Worm (Caenorhabditis elegans) whole organism, L1 larva: ENCODE results near the gene F13C5.5.

Experiments used
- alr-1 ChIP-seq: fragments of 200-800 bp; sonication (Bioruptor generic); optimal IDR thresholded peaks from 2 replicates; lab custom pipeline; 2018; ENCODE audit warnings: borderline replicate concordance, mild to moderate bottlenecking, missing genetic modification characterization, missing compliant biosample characterization
- ces-1 ChIP-seq: fragments of 150-350 bp; optimal IDR thresholded peaks from 2 replicates; lab custom pipeline; 2014; ENCODE audit warnings: missing biosample characterization, missing genetic modification reagents, missing genetic modification characterization
- elt-2 ChIP-seq: sonication (generic microtip); optimal IDR thresholded peaks from 2 replicates; lab custom pipeline; 2016; ENCODE audit warnings: missing genetic modification characterization, mild to moderate bottlenecking, inconsistent platforms, missing compliant biosample characterization, missing genetic modification reagents
- elt-3 ChIP-seq, 6 experiments: fragments of 150-350 bp in 1 of 6; sonication (generic microtip); optimal IDR thresholded peaks; 2 replicates each; lab custom pipeline; 2017 to 2018; ENCODE audit warnings: missing biosample characterization in 6 of 6, missing genetic modification characterization in 6 of 6, inconsistent platforms in 1 of 6
- hpl-2 ChIP-seq: fragments of 150-350 bp; optimal IDR thresholded peaks from 2 replicates; lab custom pipeline; 2014; ENCODE audit warnings: missing biosample characterization, missing genetic modification reagents, missing genetic modification characterization
- lin-13 ChIP-seq: fragments of 150-350 bp; optimal IDR thresholded peaks from 2 replicates; lab custom pipeline; 2014; ENCODE audit warnings: missing biosample characterization, missing genetic modification reagents, missing genetic modification characterization
- lir-3 ChIP-seq: sonication (generic microtip); optimal IDR thresholded peaks from 2 replicates; lab custom pipeline; 2016; ENCODE audit warnings: mild to moderate bottlenecking, missing genetic modification characterization, moderate library complexity, missing compliant biosample characterization; ENCODE audit not compliant: poor library complexity
- rnt-1 ChIP-seq: sonication (generic microtip); optimal IDR thresholded peaks from 2 replicates; lab custom pipeline; 2016; ENCODE audit warnings: mild to moderate bottlenecking, missing genetic modification characterization, moderate library complexity, missing compliant biosample characterization
- snpc-4 ChIP-seq: fragments of 150-350 bp; optimal IDR thresholded peaks from 2 replicates; lab custom pipeline; 2014; ENCODE audit warnings: missing biosample characterization, missing genetic modification characterization
- tbx-2 ChIP-seq: sonication (generic microtip); optimal IDR thresholded peaks from 2 replicates; lab custom pipeline; 2016; ENCODE audit warnings: missing genetic modification characterization, missing compliant biosample characterization
- unc-62 ChIP-seq: fragments of 150-350 bp; optimal IDR thresholded peaks from 2 replicates; lab custom pipeline; 2014; ENCODE audit warnings: missing biosample characterization, missing genetic modification reagents, missing genetic modification characterization
- ztf-11 ChIP-seq, 2 experiments: sonication (generic microtip); optimal IDR thresholded peaks; 2 replicates each; lab custom pipeline; 2016 to 2017; ENCODE audit warnings: missing genetic modification characterization in 2 of 2, missing biosample characterization in 1 of 2, missing compliant biosample characterization in 1 of 2
- ztf-4 ChIP-seq: fragments of 150-350 bp; optimal IDR thresholded peaks from 2 replicates; lab custom pipeline; 2014; ENCODE audit warnings: missing biosample characterization, missing genetic modification characterization

DNA sequence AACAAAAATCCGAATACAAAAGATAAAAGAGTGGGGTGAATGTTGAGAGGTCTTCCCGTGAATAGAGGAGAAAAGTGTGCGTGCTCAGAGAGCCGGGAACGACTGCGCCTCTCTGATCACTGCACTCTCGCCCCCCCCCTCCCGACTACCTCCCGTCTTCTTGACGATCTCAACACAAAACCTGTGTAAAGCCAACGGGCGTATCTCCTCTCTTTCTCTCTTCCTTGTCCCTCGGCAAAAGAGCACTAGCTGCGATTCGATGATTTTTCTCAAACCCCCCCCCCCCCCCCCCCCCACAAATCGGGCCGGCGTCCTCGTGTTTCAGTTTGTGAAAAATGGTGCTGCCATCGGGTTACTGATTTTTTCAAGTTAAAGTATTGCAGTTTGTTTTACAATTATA, 13.4 kb upstream of the F13C5.5 start:
- TF ChIP-seq ztf-4 (tag; lab: Kevin White, UChicago): no peak
- no peak for TF ChIP-seq unc-62 (GFP tag; lab: Kevin White, UChicago)
- no peak for TF ChIP-seq hpl-2 (GFP tag; lab: Kevin White, UChicago)
- TF ChIP-seq lin-13 (GFP tag; lab: Kevin White, UChicago): no peak
- no peak for TF ChIP-seq ztf-11 (tag; optimal IDR thresholded peaks at IDR 0.05; lab: Kevin White, UChicago)
- TF ChIP-seq lir-3 (tag; lab: Kevin White, UChicago): no peak
- TF ChIP-seq ces-1 (GFP tag; lab: Kevin White, UChicago): no peak
- TF ChIP-seq elt-2 (tag; lab: Kevin White, UChicago): no peak
- no peak for TF ChIP-seq elt-3 (tag; optimal IDR thresholded peaks at IDR 0.05; lab: Kevin White, UChicago)
- TF ChIP-seq tbx-2 (tag; lab: Kevin White, UChicago): no peak
- no peak for TF ChIP-seq snpc-4 (tag; lab: Kevin White, UChicago)
- TF ChIP-seq alr-1: no peak
- peak; percentile 23 for TF ChIP-seq rnt-1
